Worm (Caenorhabditis elegans) whole organism, late embryonic: ENCODE measurements around the gene Y55H10A.2.

Source experiments
- C08G9.2 ChIP-seq: sonication (generic microtip); optimal IDR thresholded peaks from 2 replicates; lab custom pipeline; 2016; ENCODE audit warnings: mild to moderate bottlenecking, missing genetic modification characterization, moderate library complexity, missing compliant biosample characterization
- hlh-6 ChIP-seq: sonication (generic microtip); optimal IDR thresholded peaks from 2 replicates; lab custom pipeline; 2016; ENCODE audit warnings: missing genotype, missing genetic modification characterization, missing compliant biosample characterization
- npax-4 ChIP-seq: sonication (generic microtip); optimal IDR thresholded peaks from 2 replicates; lab custom pipeline; 2016; ENCODE audit warnings: missing genetic modification characterization, missing compliant biosample characterization
- pqm-1 ChIP-seq: sonication (generic microtip); optimal IDR thresholded peaks from 2 replicates; lab custom pipeline; 2016; ENCODE audit warnings: missing genetic modification characterization, missing compliant biosample characterization
- sox-2 ChIP-seq: fragments of 200-800 bp; sonication (Bioruptor generic); IDR thresholded peaks from 2 replicates; pipeline ENCODE4 v1.3.6; 2022; ENCODE audit warnings: missing genetic modification reagents, missing genetic modification characterization, missing compliant biosample characterization
- tbx-2 ChIP-seq: sonication (generic microtip); optimal IDR thresholded peaks from 2 replicates; lab custom pipeline; 2016; ENCODE audit warnings: missing genetic modification characterization, missing compliant biosample characterization

- TF ChIP-seq C08G9.2 (no peak), hlh-6 (tag; lab: Kevin White, UChicago) (no peak), tbx-2 (tag; lab: Kevin White, UChicago) (no peak), sox-2 (GFP tag; lab: Robert Waterston, UW) (no peak), npax-4 (tag; lab: Kevin White, UChicago) (no peak), pqm-1 (tag; lab: Kevin White, UChicago) (no peak)
These were observed 5.4 kb downstream of the Y55H10A.2 start, which contains the start of gene vha-19 for ce11 chrIV:3368638-3369247.
